Fruit fly (Drosophila melanogaster) whole organism, embryonic: ENCODE data around the gene CG4942.

Experiments
- ATbp ChIP-seq: fragments of 200-800 bp; sonication (Bioruptor generic); optimal IDR thresholded peaks from 2 replicates; lab custom pipeline; 2017; ENCODE audit warnings: missing biosample characterization, mild to moderate bottlenecking, missing genetic modification characterization, missing genetic modification reagents
- Atf-2 ChIP-seq: fragments of 200-800 bp; sonication (Bioruptor generic); optimal IDR thresholded peaks from 2 replicates; lab custom pipeline; 2016; ENCODE audit warnings: missing biosample characterization, missing genetic modification characterization
- BEAF-32 ChIP-seq: fragments of 200-800 bp; sonication (Bioruptor generic); optimal IDR thresholded peaks from 3 replicates; lab custom pipeline; 2017; ENCODE audit warnings: missing biosample characterization, missing genetic modification characterization, mild to moderate bottlenecking, moderate library complexity, missing genetic modification reagents
- CG1024 ChIP-seq: fragments of 200-800 bp; sonication (Bioruptor generic); IDR thresholded peaks from 2 replicates; pipeline ENCODE4 v1.3.6; 2022; ENCODE audit warnings: missing biosample characterization, missing genetic modification characterization
- CG10543 ChIP-seq: fragments of 200-800 bp; sonication (Bioruptor generic); optimal IDR thresholded peaks from 3 replicates; lab custom pipeline; 2017; ENCODE audit warnings: missing biosample characterization, mild to moderate bottlenecking, missing genetic modification characterization, moderate library complexity
- CG11696 ChIP-seq: fragments of 200-800 bp; sonication (Bioruptor generic); IDR thresholded peaks from 2 replicates; pipeline ENCODE4 v1.3.6; 2022; ENCODE audit warnings: missing biosample characterization, missing genetic modification characterization
- CG12299 ChIP-seq: fragments of 200-800 bp; sonication (Bioruptor generic); optimal IDR thresholded peaks from 2 replicates; lab custom pipeline; 2018; ENCODE audit warnings: missing biosample characterization, mild to moderate bottlenecking, missing genetic modification characterization
- CG12942 ChIP-seq: fragments of 200-800 bp; sonication (Bioruptor generic); optimal IDR thresholded peaks from 3 replicates; lab custom pipeline; 2016; ENCODE audit warnings: missing biosample characterization, missing genetic modification characterization
- CG13296 ChIP-seq: fragments of 200-800 bp; sonication (Bioruptor generic); optimal IDR thresholded peaks from 3 replicates; lab custom pipeline; 2018; ENCODE audit warnings: missing biosample characterization, mild to moderate bottlenecking, missing genetic modification characterization
- CG13424 ChIP-seq: fragments of 200-800 bp; sonication (Bioruptor generic); optimal IDR thresholded peaks from 2 replicates; lab custom pipeline; 2019; ENCODE audit warnings: missing biosample characterization, mild to moderate bottlenecking, missing genetic modification characterization, moderate library complexity
- CG14860 ChIP-seq: fragments of 200-800 bp; sonication (Bioruptor generic); IDR thresholded peaks from 3 replicates; pipeline ENCODE4 v1.3.6; 2022; ENCODE audit warnings: missing biosample characterization, missing genetic modification characterization; ENCODE audit not compliant: partially characterized antibody
- CG14965 ChIP-seq: fragments of 200-800 bp; sonication (Bioruptor generic); optimal IDR thresholded peaks from 2 replicates; lab custom pipeline; 2016; ENCODE audit warnings: missing biosample characterization, missing genetic modification characterization, borderline replicate concordance
- CG15514 ChIP-seq: fragments of 200-800 bp; sonication (Bioruptor generic); optimal IDR thresholded peaks from 3 replicates; lab custom pipeline; 2017; ENCODE audit warnings: missing biosample characterization, missing genetic modification characterization, mild to moderate bottlenecking, moderate library complexity, missing genetic modification reagents
- CG1602 ChIP-seq: fragments of 200-800 bp; sonication (Bioruptor generic); optimal IDR thresholded peaks from 3 replicates; lab custom pipeline; 2016; ENCODE audit warnings: missing biosample characterization, missing genetic modification characterization
- CG16815 ChIP-seq: fragments of 200-800 bp; sonication (Bioruptor generic); optimal IDR thresholded peaks from 3 replicates; lab custom pipeline; 2017; ENCODE audit warnings: missing biosample characterization, mild to moderate bottlenecking, missing genetic modification characterization
- CG16863 ChIP-seq: fragments of 200-800 bp; sonication (Bioruptor generic); optimal IDR thresholded peaks from 3 replicates; lab custom pipeline; 2016; ENCODE audit warnings: missing biosample characterization, missing genetic modification characterization
- CG18262 ChIP-seq: fragments of 200-800 bp; optimal IDR thresholded peaks from 3 replicates; lab custom pipeline; 2019; ENCODE audit warnings: missing biosample characterization, mild to moderate bottlenecking, missing genetic modification characterization, moderate library complexity
- CG1832 ChIP-seq: fragments of 200-800 bp; sonication (Bioruptor generic); optimal IDR thresholded peaks from 2 replicates; lab custom pipeline; 2017; ENCODE audit warnings: missing biosample characterization, mild to moderate bottlenecking, missing genetic modification characterization, inconsistent platforms
- CG2678 ChIP-seq: fragments of 200-800 bp; sonication (Bioruptor generic); optimal IDR thresholded peaks from 3 replicates; lab custom pipeline; 2019; ENCODE audit warnings: missing biosample characterization, mild to moderate bottlenecking, missing genetic modification characterization, moderate library complexity
- CG30020 ChIP-seq: fragments of 200-800 bp; optimal IDR thresholded peaks from 2 replicates; lab custom pipeline; 2019; ENCODE audit warnings: missing biosample characterization, mild to moderate bottlenecking, missing genetic modification characterization, moderate library complexity
- CG32767 ChIP-seq: fragments of 200-800 bp; sonication (Bioruptor generic); IDR thresholded peaks from 2 replicates; pipeline ENCODE4 v1.3.6; 2022; ENCODE audit warnings: missing biosample characterization, missing genetic modification characterization
- CG5245 ChIP-seq: fragments of 200-800 bp; sonication (Bioruptor generic); optimal IDR thresholded peaks from 3 replicates; lab custom pipeline; 2016; ENCODE audit warnings: missing biosample characterization, missing genetic modification characterization
- CG6689 ChIP-seq: fragments of 200-800 bp; sonication (Bioruptor generic); IDR thresholded peaks from 2 replicates; pipeline ENCODE4 v1.3.6; 2022; ENCODE audit warnings: missing biosample characterization, missing genetic modification characterization
- CG6854 ChIP-seq: fragments of 200-800 bp; sonication (Bioruptor generic); optimal IDR thresholded peaks from 3 replicates; lab custom pipeline; 2017; ENCODE audit warnings: missing biosample characterization, mild to moderate bottlenecking, missing genetic modification characterization
- CG9727 ChIP-seq: fragments of 200-800 bp; sonication (Bioruptor generic); optimal IDR thresholded peaks from 3 replicates; lab custom pipeline; 2017; ENCODE audit warnings: missing biosample characterization, mild to moderate bottlenecking, missing genetic modification characterization
- CoRest ChIP-seq: fragments of 200-800 bp; sonication (Bioruptor generic); optimal IDR thresholded peaks from 3 replicates; lab custom pipeline; 2018; ENCODE audit warnings: missing biosample characterization, mild to moderate bottlenecking, missing genetic modification characterization, moderate library complexity
- Dp ChIP-seq: fragments of 200-800 bp; sonication (Bioruptor generic); optimal IDR thresholded peaks from 2 replicates; lab custom pipeline; 2018; ENCODE audit warnings: missing biosample characterization, mild to moderate bottlenecking, missing genetic modification characterization, moderate library complexity
- Ets65A ChIP-seq: fragments of 200-800 bp; sonication (Bioruptor generic); peaks from one replicate; lab custom pipeline; 2016; ENCODE audit warnings: missing biosample characterization, missing genetic modification characterization
- Fer1 ChIP-seq: fragments of 200-800 bp; sonication (Bioruptor generic); optimal IDR thresholded peaks from 2 replicates; lab custom pipeline; 2017; ENCODE audit warnings: missing biosample characterization, mild to moderate bottlenecking, missing genetic modification characterization
- HLHmδ ChIP-seq: fragments of 200-800 bp; sonication (Bioruptor generic); optimal IDR thresholded peaks from 2 replicates; lab custom pipeline; 2018; ENCODE audit warnings: missing biosample characterization, mild to moderate bottlenecking, missing genetic modification characterization, moderate library complexity
- MTF-1 ChIP-seq: fragments of 200-800 bp; sonication (Bioruptor generic); optimal IDR thresholded peaks from 2 replicates; lab custom pipeline; 2018; ENCODE audit warnings: missing biosample characterization, mild to moderate bottlenecking, missing genetic modification characterization, borderline replicate concordance
- NFAT ChIP-seq: fragments of 200-800 bp; sonication (Bioruptor generic); IDR thresholded peaks from 2 replicates; pipeline ENCODE4 v1.3.6; 2022; ENCODE audit warnings: missing biosample characterization, missing genetic modification characterization
- TFAM ChIP-seq: fragments of 200-800 bp; sonication (Bioruptor generic); optimal IDR thresholded peaks from 2 replicates; lab custom pipeline; 2017; ENCODE audit warnings: missing biosample characterization, missing genetic modification characterization, inconsistent platforms
- Usf ChIP-seq: fragments of 200-800 bp; sonication (Bioruptor generic); optimal IDR thresholded peaks from 2 replicates; lab custom pipeline; 2017; ENCODE audit warnings: missing genotype, missing biosample characterization, missing genetic modification characterization
- Xbp1 ChIP-seq: fragments of 200-800 bp; sonication (Bioruptor generic); optimal IDR thresholded peaks from 3 replicates; lab custom pipeline; 2016; ENCODE audit warnings: missing biosample characterization, mild to moderate bottlenecking, missing genetic modification characterization
- bigmax ChIP-seq: fragments of 200-800 bp; sonication (Bioruptor generic); optimal IDR thresholded peaks from 2 replicates; lab custom pipeline; 2018; ENCODE audit warnings: missing biosample characterization, mild to moderate bottlenecking, missing genetic modification characterization
- crol ChIP-seq: fragments of 200-800 bp; sonication (Bioruptor generic); IDR thresholded peaks from 2 replicates; pipeline ENCODE4 v1.3.6; 2022; ENCODE audit warnings: missing biosample characterization, missing genetic modification characterization
- gsb ChIP-seq: fragments of 200-800 bp; sonication (Bioruptor generic); IDR thresholded peaks from 2 replicates; pipeline ENCODE4 v1.3.6; 2022; ENCODE audit warnings: missing biosample characterization, missing genetic modification characterization
- gsb-n ChIP-seq: fragments of 200-800 bp; sonication (Bioruptor generic); optimal IDR thresholded peaks from 3 replicates; lab custom pipeline; 2018; ENCODE audit warnings: missing biosample characterization, mild to moderate bottlenecking, missing genetic modification characterization
- ind ChIP-seq: fragments of 200-800 bp; sonication (Bioruptor generic); optimal IDR thresholded peaks from 3 replicates; lab custom pipeline; 2016; ENCODE audit warnings: missing biosample characterization, missing genetic modification characterization
- inv ChIP-seq: fragments of 200-800 bp; sonication (Bioruptor generic); IDR thresholded peaks from 2 replicates; pipeline ENCODE4 v1.3.6; 2022; ENCODE audit warnings: missing biosample characterization, missing genetic modification characterization; ENCODE audit not compliant: partially characterized antibody
- kay ChIP-seq: fragments of 200-800 bp; sonication (Bioruptor generic); optimal IDR thresholded peaks from 2 replicates; lab custom pipeline; 2016; ENCODE audit warnings: missing biosample characterization, missing genetic modification characterization
- luna ChIP-seq: fragments of 200-800 bp; sonication (Bioruptor generic); optimal IDR thresholded peaks from 2 replicates; lab custom pipeline; 2016; ENCODE audit warnings: missing biosample characterization, missing genetic modification characterization
- sens-2 ChIP-seq: fragments of 200-800 bp; sonication (Bioruptor generic); IDR thresholded peaks from 2 replicates; pipeline ENCODE4 v1.3.6; 2022; ENCODE audit warnings: missing biosample characterization, missing genetic modification characterization
- slbo ChIP-seq: fragments of 200-800 bp; sonication (Bioruptor generic); IDR thresholded peaks from 2 replicates; pipeline ENCODE4 v1.3.6; 2022; ENCODE audit warnings: missing biosample characterization, missing genetic modification characterization
- trem ChIP-seq: fragments of 200-800 bp; optimal IDR thresholded peaks from 3 replicates; lab custom pipeline; 2019; ENCODE audit warnings: missing biosample characterization, mild to moderate bottlenecking, missing genetic modification characterization, moderate library complexity
- tx ChIP-seq: fragments of 200-800 bp; sonication (Bioruptor generic); optimal IDR thresholded peaks from 2 replicates; lab custom pipeline; 2016; ENCODE audit warnings: missing biosample characterization, missing genetic modification characterization
- yki ChIP-seq: fragments of >200 bp; optimal IDR thresholded peaks from 3 replicates; lab custom pipeline; 2018
- zf30C ChIP-seq: fragments of 200-800 bp; sonication (Bioruptor generic); optimal IDR thresholded peaks from 3 replicates; lab custom pipeline; 2018; ENCODE audit warnings: missing biosample characterization, mild to moderate bottlenecking, missing genetic modification characterization
- zfh1 ChIP-seq: fragments of 200-800 bp; sonication (Bioruptor generic); IDR thresholded peaks from 3 replicates; pipeline ENCODE4 v1.3.6; 2022; ENCODE audit warnings: missing biosample characterization, missing genetic modification characterization

Gene CG4942

dm6 chr3L:9072731-9073385 lies at the start of gene CG4942, which contains the start of gene CG4911 (continued):
- TF ChIP-seq bigmax (GFP tag; lab: Kevin White, UChicago) (no peak), CG14965 (GFP tag; lab: Kevin White, UChicago) (no peak), CG1832 (GFP tag; lab: Kevin White, UChicago) (no peak), gsb-n (no peak), CG32767 (GFP tag; lab: Robert Waterston, UW) (no peak), CG11696 (GFP tag; lab: Robert Waterston, UW) (no peak), crol (GFP tag; lab: Robert Waterston, UW) (no peak), CG12299 (tag; lab: Kevin White, UChicago) (no peak), TFAM (GFP tag; lab: Kevin White, UChicago) (no peak), CG6854 (GFP tag; lab: Kevin White, UChicago) (no peak), CG1602 (GFP tag; lab: Kevin White, UChicago) (peak; percentile 75), CoRest (tag; lab: Kevin White, UChicago) (peak; percentile 89), yki (lab: Kevin White, UChicago) (no peak), Xbp1 (GFP tag; lab: Kevin White, UChicago) (peak; percentile 81), CG13424 (tag; lab: Kevin White, UChicago) (peak; percentile 83), CG2678 (tag; lab: Kevin White, UChicago) (peak; percentile 82), slbo (GFP tag; lab: Robert Waterston, UW) (peak; percentile 86), CG9727 (GFP tag; lab: Kevin White, UChicago) (peak; percentile 42), MTF-1 (GFP tag; lab: Kevin White, UChicago) (no peak), CG30020 (peak; percentile 70), CG5245 (GFP tag; lab: Kevin White, UChicago) (peak; percentile 50), tx (GFP tag; lab: Kevin White, UChicago) (peak; percentile 76), zf30C (no peak), CG14860 (no peak), Usf (GFP tag; lab: Kevin White, UChicago) (peak; percentile 57), HLHmδ (no peak), CG16863 (GFP tag; lab: Kevin White, UChicago) (peak; percentile 67), CG16815 (GFP tag; lab: Kevin White, UChicago) (peak; percentile 69), BEAF-32 (GFP tag; lab: Kevin White, UChicago) (peak; percentile 49), NFAT (GFP tag; lab: Robert Waterston, UW) (peak; percentile 73), kay (no peak), Dp (GFP tag; lab: Kevin White, UChicago) (peak; percentile 1), CG13296 (GFP tag; lab: Kevin White, UChicago) (peak; percentile 46), Ets65A (GFP tag; lab: Kevin White, UChicago) (peak; percentile 34), ATbp (no peak), zfh1 (GFP tag; lab: Robert Waterston, UW) (peak; percentile 69; the same call in 2 of the 3 replicates), CG10543 (GFP tag; lab: Kevin White, UChicago) (peak; percentile 78), trem (tag; lab: Kevin White, UChicago) (peak; percentile 55), CG15514 (GFP tag; lab: Kevin White, UChicago) (peak; percentile 45), CG1024 (GFP tag; lab: Robert Waterston, UW) (0 out of 2 replicates have a peak, but pooled peaks have one; percentile 22), luna (peak; percentile 39), CG12942 (peak; percentile 39), inv (no peak), Atf-2 (GFP tag; lab: Kevin White, UChicago) (peak; percentile 66), gsb (GFP tag; lab: Robert Waterston, UW) (no peak), Fer1 (peak; percentile 38), CG6689 (peak; percentile 84), sens-2 (no peak; the same call in 1 of the 2 replicates), CG18262 (tag; lab: Kevin White, UChicago) (peak; percentile 75), ind (GFP tag; lab: Kevin White, UChicago) (peak; percentile 73)
